Worm (Caenorhabditis elegans) whole organism, early embryonic: ENCODE results near the gene W04H10.6.

Experiments
- aly-1 ChIP-seq: sonication (generic microtip); optimal IDR thresholded peaks from 2 replicates; lab custom pipeline; 2016; ENCODE audit warnings: missing genetic modification characterization, missing compliant biosample characterization
- ama-1 ChIP-seq: fragments of 150-350 bp; optimal IDR thresholded peaks from 2 replicates; lab custom pipeline; 2014
- ceh-36 ChIP-seq: sonication (generic microtip); optimal IDR thresholded peaks from 2 replicates; lab custom pipeline; 2016; ENCODE audit warnings: missing genetic modification characterization, inconsistent platforms, missing compliant biosample characterization
- ets-7 ChIP-seq: sonication (generic microtip); optimal IDR thresholded peaks from 2 replicates; lab custom pipeline; 2016; ENCODE audit warnings: missing genotype, missing genetic modification characterization, missing compliant biosample characterization
- hmbx-1 ChIP-seq: sonication (generic microtip); optimal IDR thresholded peaks from 2 replicates; lab custom pipeline; 2016; ENCODE audit warnings: mild to moderate bottlenecking, missing genetic modification characterization, missing compliant biosample characterization
- hnd-1 ChIP-seq: sonication (generic microtip); optimal IDR thresholded peaks from 2 replicates; lab custom pipeline; 2016; ENCODE audit warnings: missing genetic modification characterization, missing compliant biosample characterization
- tbx-11 ChIP-seq: fragments of 200-800 bp; sonication (Bioruptor generic); IDR thresholded peaks from 2 replicates; pipeline ENCODE4 v1.3.6; 2022; ENCODE audit warnings: missing genetic modification characterization, missing compliant biosample characterization
- tbx-37 ChIP-seq: fragments of 200-800 bp; sonication (Bioruptor generic); conservative IDR thresholded peaks from 2 replicates; pipeline ENCODE4 v1.3.6; 2022; ENCODE audit warnings: missing genetic modification reagents, missing genetic modification characterization, missing compliant biosample characterization
- tra-4 ChIP-seq: sonication (generic microtip); optimal IDR thresholded peaks from 2 replicates; lab custom pipeline; 2017; ENCODE audit warnings: missing genetic modification characterization, missing compliant biosample characterization

DNA sequence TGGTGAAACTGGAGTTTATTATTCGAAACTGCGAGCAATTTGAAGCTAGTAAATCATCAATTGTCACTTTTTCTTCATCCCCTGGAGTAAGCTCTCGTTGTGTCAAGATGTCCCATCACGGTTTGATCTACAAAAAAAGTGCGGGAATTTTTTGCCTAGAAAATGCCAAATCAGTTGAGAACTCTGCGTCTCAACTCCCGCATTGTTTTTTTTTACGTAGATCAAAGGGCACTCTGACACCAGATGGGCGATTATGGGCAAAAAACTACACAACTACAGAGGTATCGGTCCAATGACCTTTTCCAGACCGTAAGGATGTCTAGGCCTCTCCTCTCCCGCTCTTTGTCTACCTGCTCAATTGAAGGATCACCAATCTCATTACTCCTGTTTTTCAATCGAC, 20.7 kb downstream of the W04H10.6 start, which contains the start of gene fbxb-34:
- TF ChIP-seq hnd-1 (tag; lab: Kevin White, UChicago) (no peak), hmbx-1 (tag; lab: Kevin White, UChicago) (no peak), ama-1 (lab: Kevin White, UChicago) (no peak), ceh-36 (tag; lab: Kevin White, UChicago) (no peak), tbx-37 (GFP tag; lab: Robert Waterston, UW) (no peak), tbx-11 (GFP tag; lab: Robert Waterston, UW) (no peak), ets-7 (tag; lab: Kevin White, UChicago) (no peak), tra-4 (no peak), aly-1 (tag; lab: Kevin White, UChicago) (no peak)
